Worm (Caenorhabditis elegans): ENCODE measurements around the gene Y73F8A.10.
A peak's percentile ranks its signal among the peaks of the same experiment; 100 is the strongest.

DNA sequence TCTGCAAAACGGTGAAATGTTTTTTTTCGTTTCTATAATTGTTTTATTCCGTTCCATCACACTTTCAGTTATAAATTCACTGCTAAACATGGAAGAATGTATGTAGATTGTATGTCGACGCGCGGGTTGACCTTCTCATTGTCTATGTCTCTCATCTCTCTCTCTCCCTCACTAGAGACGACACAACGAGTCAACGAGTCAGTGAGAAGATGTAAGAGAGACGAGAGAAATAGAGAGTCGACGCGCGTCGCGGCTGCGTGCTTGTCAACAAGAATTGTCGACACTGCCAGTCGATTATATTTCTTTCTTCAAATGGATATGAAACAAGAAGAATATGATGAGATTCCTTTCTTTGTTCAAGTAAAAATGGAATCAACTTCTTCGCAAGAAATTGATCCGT lies 17.9 kb downstream of the Y73F8A.10 start, which contains the start of gene Y73F8A.13:
- TF ChIP-seq jun-1 (tag; optimal IDR thresholded peaks at IDR 0.05) (no peak), pha-4 (tag; optimal IDR thresholded peaks at IDR 0.05) (peak; percentile 71), unc-62 (GFP tag; optimal IDR thresholded peaks at IDR 0.05) (no peak), unc-39 (tag; optimal IDR thresholded peaks at IDR 0.05) (no peak)

All from whole organism, L3 larva.